Fruit fly (Drosophila melanogaster): ENCODE data around the gene RanGAP.

DNA sequence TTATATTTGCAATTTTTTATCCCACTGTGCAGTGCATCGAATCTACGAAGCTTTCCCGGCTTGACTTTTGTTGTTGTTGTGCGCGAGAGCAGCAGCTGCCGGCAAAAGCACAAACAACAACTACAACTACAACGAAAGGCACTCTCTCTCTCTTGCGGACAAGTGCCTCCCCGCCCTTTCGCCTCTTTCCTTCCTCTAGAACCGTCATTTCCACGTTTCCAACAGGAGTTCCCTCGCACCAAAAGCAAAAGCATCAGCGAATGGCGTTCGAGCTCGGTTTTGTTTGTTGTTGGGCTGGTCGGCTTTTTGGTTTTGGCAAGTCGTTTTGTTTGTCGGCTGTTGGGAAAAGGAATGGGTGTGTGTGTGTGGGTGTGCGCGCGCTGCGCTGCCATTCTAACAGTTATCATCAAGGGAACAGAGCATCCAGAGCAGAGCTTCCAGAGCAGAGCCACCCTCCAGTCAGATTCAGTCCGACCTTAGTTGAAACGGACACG, 22.1 kb downstream of the RanGAP start, which contains the start of gene tj:
- TF ChIP-seq psq (optimal IDR thresholded peaks at IDR 0.05) = no peak
- no peak for TF ChIP-seq h (optimal IDR thresholded peaks at IDR 0.05)
- no peak for TF ChIP-seq Sin3A (optimal IDR thresholded peaks at IDR 0.05)
- TF ChIP-seq ttk (optimal IDR thresholded peaks at IDR 0.05) = no peak
- TF ChIP-seq Myc (optimal IDR thresholded peaks at IDR 0.05) = no peak
- no peak for TF ChIP-seq insv (optimal IDR thresholded peaks at IDR 0.05)
